Worm (Caenorhabditis elegans) whole organism, young adult: ENCODE data around the gene R07E5.4.

Source experiments
- B0019.2 ChIP-seq: fragments of 200-800 bp; sonication (Bioruptor generic); conservative IDR thresholded peaks from 2 replicates; pipeline ENCODE4 v1.3.6; 2022; ENCODE audit warnings: missing genetic modification reagents, missing genetic modification characterization, missing compliant biosample characterization
- B0261.1 ChIP-seq: sonication (generic microtip); optimal IDR thresholded peaks from 2 replicates; lab custom pipeline; 2016; ENCODE audit warnings: mild to moderate bottlenecking, missing genetic modification characterization, moderate library complexity, missing compliant biosample characterization
- B0336.3 ChIP-seq: fragments of 200-800 bp; sonication (Bioruptor generic); IDR thresholded peaks from 2 replicates; pipeline ENCODE4 v1.3.6; 2022; ENCODE audit warnings: missing genetic modification characterization, missing compliant biosample characterization
- C17E4.6 ChIP-seq: fragments of 200-800 bp; sonication (Bioruptor generic); IDR thresholded peaks from 2 replicates; pipeline ENCODE4 v1.3.6; 2022; ENCODE audit warnings: missing genetic modification reagents, missing genetic modification characterization, missing compliant biosample characterization
- D2030.7 ChIP-seq: fragments of 200-800 bp; sonication (Bioruptor generic); IDR thresholded peaks from 2 replicates; pipeline ENCODE4 v1.3.6; 2022; ENCODE audit warnings: missing genetic modification reagents, missing genetic modification characterization, missing compliant biosample characterization
- F55B11.4 ChIP-seq: sonication (generic microtip); optimal IDR thresholded peaks from 2 replicates; lab custom pipeline; 2016; ENCODE audit warnings: missing compliant biosample characterization, missing genetic modification characterization, borderline replicate concordance; ENCODE audit not compliant: insufficient read depth
- K11D2.4 ChIP-seq: fragments of 200-800 bp; sonication (Bioruptor generic); IDR thresholded peaks from 2 replicates; pipeline ENCODE4 v1.3.6; 2022; ENCODE audit warnings: missing genetic modification reagents, missing genetic modification characterization, missing compliant biosample characterization
- K12H6.12 ChIP-seq: fragments of 200-800 bp; sonication (Bioruptor generic); optimal IDR thresholded peaks from 2 replicates; lab custom pipeline; 2018; ENCODE audit warnings: mild to moderate bottlenecking, missing genetic modification characterization, missing compliant biosample characterization
- T26A5.8 ChIP-seq: sonication (generic microtip); optimal IDR thresholded peaks from 2 replicates; lab custom pipeline; 2016; ENCODE audit warnings: missing genetic modification characterization, missing compliant biosample characterization
- Y53G8AR.9 ChIP-seq: fragments of 200-800 bp; sonication (Bioruptor generic); conservative IDR thresholded peaks from 2 replicates; pipeline ENCODE4 v1.3.6; 2022; ENCODE audit warnings: missing genetic modification reagents, missing genetic modification characterization, missing compliant biosample characterization
- Y79H2A.3 ChIP-seq: fragments of 200-800 bp; sonication (Bioruptor generic); conservative IDR thresholded peaks from 2 replicates; pipeline ENCODE4 v1.3.6; 2022; ENCODE audit warnings: missing genetic modification reagents, missing genetic modification characterization, missing compliant biosample characterization
- ZK185.1 ChIP-seq: sonication (generic microtip); optimal IDR thresholded peaks from 2 replicates; lab custom pipeline; 2016; ENCODE audit warnings: mild to moderate bottlenecking, missing genetic modification characterization, missing compliant biosample characterization; ENCODE audit not compliant: poor library complexity, severe bottlenecking
- aptf-2 ChIP-seq: fragments of 200-800 bp; sonication (Bioruptor generic); conservative IDR thresholded peaks from 2 replicates; pipeline ENCODE4 v1.3.6; 2022; ENCODE audit warnings: missing genetic modification reagents, missing genetic modification characterization, missing compliant biosample characterization
- athp-1 ChIP-seq: sonication (generic microtip); optimal IDR thresholded peaks from 2 replicates; lab custom pipeline; 2017; ENCODE audit warnings: mild to moderate bottlenecking, missing genetic modification characterization, missing compliant biosample characterization
- bed-2 ChIP-seq: fragments of 200-800 bp; sonication (Bioruptor generic); IDR thresholded peaks from 2 replicates; pipeline ENCODE4 v1.3.6; 2022; ENCODE audit warnings: missing genetic modification reagents, missing genetic modification characterization, missing compliant biosample characterization
- ccch-3 ChIP-seq: fragments of 200-800 bp; sonication (Bioruptor generic); optimal IDR thresholded peaks from 2 replicates; lab custom pipeline; 2018; ENCODE audit warnings: mild to moderate bottlenecking, missing genetic modification characterization, missing compliant biosample characterization
- ceh-100 ChIP-seq: fragments of 200-800 bp; sonication (Bioruptor generic); IDR thresholded peaks from 2 replicates; pipeline ENCODE4 v1.3.6; 2022; ENCODE audit warnings: missing genetic modification reagents, missing genetic modification characterization, missing compliant biosample characterization
- ceh-27 ChIP-seq: fragments of 200-800 bp; sonication (Bioruptor generic); optimal IDR thresholded peaks from 2 replicates; lab custom pipeline; 2018; ENCODE audit warnings: mild to moderate bottlenecking, missing genetic modification characterization, moderate library complexity, missing compliant biosample characterization
- dox-1 ChIP-seq: fragments of 200-800 bp; sonication (Bioruptor generic); IDR thresholded peaks from 2 replicates; pipeline ENCODE4 v1.3.6; 2022; ENCODE audit warnings: missing genetic modification reagents, missing genetic modification characterization, missing compliant biosample characterization
- dpff-1 ChIP-seq: sonication (generic microtip); optimal IDR thresholded peaks from 2 replicates; lab custom pipeline; 2017; ENCODE audit warnings: mild to moderate bottlenecking, missing genetic modification characterization, missing compliant biosample characterization
- ets-4 ChIP-seq: fragments of 200-800 bp; sonication (Bioruptor generic); optimal IDR thresholded peaks from 2 replicates; lab custom pipeline; 2018; ENCODE audit warnings: mild to moderate bottlenecking, missing genetic modification characterization, missing compliant biosample characterization
- him-1 ChIP-seq: sonication (generic microtip); optimal IDR thresholded peaks from 2 replicates; lab custom pipeline; 2016; ENCODE audit warnings: missing genotype, missing genetic modification reagents, missing genetic modification characterization, missing compliant biosample characterization
- hsf-1 ChIP-seq: fragments of 200-800 bp; sonication (Bioruptor generic); IDR thresholded peaks from 2 replicates; pipeline ENCODE4 v1.3.6; 2022; ENCODE audit warnings: missing genetic modification reagents, missing genetic modification characterization, missing compliant biosample characterization
- let-526 ChIP-seq: fragments of 200-800 bp; sonication (Bioruptor generic); IDR thresholded peaks from 2 replicates; pipeline ENCODE4 v1.3.6; 2022; ENCODE audit warnings: missing genetic modification reagents, missing genetic modification characterization, missing compliant biosample characterization
- lin-26 ChIP-seq: fragments of 200-800 bp; sonication (Bioruptor generic); IDR thresholded peaks from 2 replicates; pipeline ENCODE4 v1.3.6; 2022; ENCODE audit warnings: missing genetic modification reagents, missing genetic modification characterization, missing compliant biosample characterization
- lin-54 ChIP-seq: fragments of 200-800 bp; sonication (Bioruptor generic); optimal IDR thresholded peaks from 2 replicates; lab custom pipeline; 2018; ENCODE audit warnings: mild to moderate bottlenecking, missing genetic modification characterization, missing compliant biosample characterization
- lsy-27 ChIP-seq: sonication (generic microtip); optimal IDR thresholded peaks from 2 replicates; lab custom pipeline; 2017; ENCODE audit warnings: missing genetic modification characterization, mild to moderate bottlenecking, missing compliant biosample characterization, antibody characterized with exemption, missing genotype, borderline replicate concordance; ENCODE audit not compliant: insufficient read depth
- madf-3 ChIP-seq: fragments of 200-800 bp; sonication (Bioruptor generic); IDR thresholded peaks from 2 replicates; pipeline ENCODE4 v1.3.6; 2022; ENCODE audit warnings: missing genetic modification reagents, missing genetic modification characterization, missing compliant biosample characterization
- nfyb-1 ChIP-seq: fragments of 200-800 bp; sonication (Bioruptor generic); IDR thresholded peaks from 2 replicates; pipeline ENCODE4 v1.3.6; 2022; ENCODE audit warnings: missing genetic modification reagents, missing genetic modification characterization, missing compliant biosample characterization
- nhr-120 ChIP-seq: fragments of 200-800 bp; sonication (Bioruptor generic); IDR thresholded peaks from 2 replicates; pipeline ENCODE4 v1.3.6; 2022; ENCODE audit warnings: missing genetic modification characterization, missing compliant biosample characterization
- rcor-1 ChIP-seq: fragments of 200-800 bp; sonication (Bioruptor generic); IDR thresholded peaks from 2 replicates; pipeline ENCODE4 v1.3.6; 2022; ENCODE audit warnings: missing genetic modification reagents, missing genetic modification characterization, missing compliant biosample characterization
- snpc-4 ChIP-seq, 5 experiments: fragments of 150-350 bp in 1 of 5; sonication (generic microtip) in 4 of 5; optimal IDR thresholded peaks; 2 replicates each; lab custom pipeline; 2014 to 2018; ENCODE audit warnings: missing genetic modification characterization in 5 of 5, missing biosample characterization in 3 of 5, antibody characterized with exemption in 2 of 5, mild to moderate bottlenecking in 2 of 5, missing compliant biosample characterization in 2 of 5, missing genotype in 2 of 5, moderate library complexity in 2 of 5, missing genetic modification reagents in 1 of 5
- tbx-9 ChIP-seq: sonication (generic microtip); optimal IDR thresholded peaks from 2 replicates; lab custom pipeline; 2016; ENCODE audit warnings: borderline replicate concordance, missing genetic modification characterization, inconsistent platforms, missing compliant biosample characterization
- tlf-1 ChIP-seq: fragments of 200-800 bp; sonication (Bioruptor generic); optimal IDR thresholded peaks from 2 replicates; lab custom pipeline; 2018; ENCODE audit warnings: mild to moderate bottlenecking, missing genetic modification characterization, missing compliant biosample characterization
- zfh-2 ChIP-seq: fragments of 200-800 bp; sonication (Bioruptor generic); conservative IDR thresholded peaks from 2 replicates; pipeline ENCODE4 v1.3.6; 2022; ENCODE audit warnings: missing genetic modification reagents, missing genetic modification characterization, missing compliant biosample characterization
- zim-3 ChIP-seq: sonication (generic microtip); optimal IDR thresholded peaks from 2 replicates; lab custom pipeline; 2017; ENCODE audit warnings: mild to moderate bottlenecking, missing genetic modification characterization, moderate library complexity, missing compliant biosample characterization
- ztf-3 ChIP-seq: fragments of 200-800 bp; sonication (Bioruptor generic); optimal IDR thresholded peaks from 2 replicates; lab custom pipeline; 2018; ENCODE audit warnings: mild to moderate bottlenecking, missing genetic modification characterization, missing compliant biosample characterization

Gene R07E5.4

ce11 chrIII:4405986-4406385 is 11.4 kb downstream of the R07E5.4 start, which contains the start of gene rnp-4:
rnp-4 (plus strand) TSS chrIII:4406286.
- no peak for TF ChIP-seq him-1
- no peak for TF ChIP-seq Y79H2A.3 (GFP tag; lab: Robert Waterston, UW)
- TF ChIP-seq madf-3 (GFP tag; lab: Robert Waterston, UW), result no peak
- TF ChIP-seq nfyb-1 (GFP tag; lab: Robert Waterston, UW), result no peak
- TF ChIP-seq Y53G8AR.9 (GFP tag; lab: Robert Waterston, UW), result 0 out of 2 replicates have a peak, but pooled peaks have one; percentile 17
- TF ChIP-seq ceh-27 (GFP tag; lab: Kevin White, UChicago), result no peak
- no peak for TF ChIP-seq dox-1 (GFP tag; lab: Robert Waterston, UW)
- TF ChIP-seq B0336.3, result no peak
- 0 out of 2 replicates have a peak, but pooled peaks have one; percentile 29 for TF ChIP-seq hsf-1 (GFP tag; lab: Robert Waterston, UW)
- TF ChIP-seq lin-26 (GFP tag; lab: Robert Waterston, UW), result peak; percentile 39; the same call in 1 of the 2 replicates
- TF ChIP-seq ccch-3 (GFP tag; lab: Kevin White, UChicago), result no peak
- TF ChIP-seq ceh-100 (GFP tag; lab: Robert Waterston, UW), result no peak
- TF ChIP-seq aptf-2 (GFP tag; lab: Robert Waterston, UW), result no peak

- TF ChIP-seq dox-1 (GFP tag; lab: Robert Waterston, UW) (no peak), lin-26 (GFP tag; lab: Robert Waterston, UW) (no peak), lin-54 (GFP tag; lab: Kevin White, UChicago) (no peak), K12H6.12 (tag; lab: Kevin White, UChicago) (no peak), F55B11.4 (tag; lab: Kevin White, UChicago) (no peak), let-526 (GFP tag; lab: Robert Waterston, UW) (no peak), ets-4 (GFP tag; lab: Kevin White, UChicago) (no peak), tlf-1 (GFP tag; lab: Kevin White, UChicago) (no peak), aptf-2 (GFP tag; lab: Robert Waterston, UW) (no peak), T26A5.8 (tag; lab: Kevin White, UChicago) (no peak), zim-3 (tag; lab: Kevin White, UChicago) (no peak), zfh-2 (GFP tag; lab: Robert Waterston, UW) (no peak), rcor-1 (GFP tag; lab: Robert Waterston, UW) (no peak), B0336.3 (no peak)
Measured at ce11 chrIII:4407144-4407543, 12.5 kb downstream of the R07E5.4 start, which contains the start of gene prdx-3. prdx-3 (plus strand) TSS chrIII:4407444.

- TF ChIP-seq F55B11.4 (tag; lab: Kevin White, UChicago), result no peak
- no peak for TF ChIP-seq C17E4.6 (GFP tag; lab: Robert Waterston, UW)
- TF ChIP-seq Y79H2A.3 (GFP tag; lab: Robert Waterston, UW), result no peak
- no peak for TF ChIP-seq lsy-27 (tag; lab: Kevin White, UChicago)
- no peak for TF ChIP-seq bed-2 (GFP tag; lab: Robert Waterston, UW)
- no peak for TF ChIP-seq ztf-3 (GFP tag; lab: Kevin White, UChicago)
- no peak for TF ChIP-seq snpc-4 (GFP tag; optimal IDR thresholded peaks at IDR 0.05; lab: Kevin White, UChicago)
- TF ChIP-seq snpc-4 (tag; optimal IDR thresholded peaks at IDR 0.05; lab: Kevin White, UChicago), result no peak
- TF ChIP-seq rcor-1 (GFP tag; lab: Robert Waterston, UW), result no peak
- TF ChIP-seq Y53G8AR.9 (GFP tag; lab: Robert Waterston, UW), result no peak
- no peak for TF ChIP-seq K11D2.4 (GFP tag; lab: Robert Waterston, UW)
- no peak for TF ChIP-seq dpff-1 (tag; lab: Kevin White, UChicago)
- TF ChIP-seq zim-3 (tag; lab: Kevin White, UChicago), result no peak
- no peak for TF ChIP-seq B0019.2 (GFP tag; lab: Robert Waterston, UW)
- TF ChIP-seq D2030.7, result no peak
- no peak for TF ChIP-seq lin-54 (GFP tag; lab: Kevin White, UChicago)
- no peak for TF ChIP-seq tbx-9 (tag; lab: Kevin White, UChicago)
- no peak for TF ChIP-seq B0261.1 (tag; lab: Kevin White, UChicago)
- TF ChIP-seq ZK185.1 (tag; lab: Kevin White, UChicago), result no peak
- no peak for TF ChIP-seq nhr-120
- no peak for TF ChIP-seq athp-1 (tag; lab: Kevin White, UChicago)
- TF ChIP-seq, all 124 proteins: peak for 0
Measured at ce11 chrIII:4408251-4408650, 13.7 kb downstream of the R07E5.4 start, which contains the start of gene gpch-1. gpch-1 (plus strand) TSS chrIII:4408551.
